Fruit fly (Drosophila melanogaster) whole organism, prepupa: Measurements from ENCODE around the gene Oga.

Experiments
- Blimp-1 ChIP-seq: fragments of 200-800 bp; sonication (Bioruptor generic); optimal IDR thresholded peaks from 3 replicates; lab custom pipeline; 2017; ENCODE audit warnings: missing biosample characterization, missing genetic modification characterization, mild to moderate bottlenecking, moderate library complexity, missing genetic modification reagents
- CG10631 ChIP-seq: fragments of 200-800 bp; sonication (Bioruptor generic); optimal IDR thresholded peaks from 2 replicates; lab custom pipeline; 2016; ENCODE audit warnings: missing biosample characterization, missing genetic modification characterization
- CG10669 ChIP-seq: fragments of 200-800 bp; sonication (Bioruptor generic); optimal IDR thresholded peaks from 3 replicates; lab custom pipeline; 2018; ENCODE audit warnings: missing biosample characterization, mild to moderate bottlenecking, missing genetic modification characterization, moderate library complexity
- CG11294 ChIP-seq: fragments of 200-800 bp; sonication (Bioruptor generic); IDR thresholded peaks from 2 replicates; pipeline ENCODE4 v1.3.6; 2022; ENCODE audit warnings: missing biosample characterization, missing genetic modification characterization
- CG11902 ChIP-seq: fragments of 200-800 bp; sonication (Bioruptor generic); optimal IDR thresholded peaks from 3 replicates; lab custom pipeline; 2016; ENCODE audit warnings: missing biosample characterization, missing genetic modification characterization
- CG15336 ChIP-seq: fragments of 200-800 bp; sonication (Bioruptor generic); IDR thresholded peaks from 2 replicates; pipeline ENCODE4 v1.3.6; 2022; ENCODE audit warnings: missing biosample characterization, missing genetic modification characterization
- CG16779 ChIP-seq: fragments of 200-800 bp; sonication (Bioruptor generic); optimal IDR thresholded peaks from 3 replicates; lab custom pipeline; 2017; ENCODE audit warnings: missing biosample characterization, mild to moderate bottlenecking, missing genetic modification characterization
- CG34406 ChIP-seq: fragments of 200-800 bp; sonication (Bioruptor generic); optimal IDR thresholded peaks from 3 replicates; lab custom pipeline; 2016; ENCODE audit warnings: missing biosample characterization, missing genetic modification characterization
- CG4318 ChIP-seq: fragments of 200-800 bp; sonication (Bioruptor generic); optimal IDR thresholded peaks from 3 replicates; lab custom pipeline; 2017; ENCODE audit warnings: missing biosample characterization, mild to moderate bottlenecking, missing genetic modification characterization
- CG6163 ChIP-seq: fragments of 200-800 bp; sonication (Bioruptor generic); IDR thresholded peaks from 3 replicates; pipeline ENCODE4 v1.3.6; 2022; ENCODE audit warnings: missing biosample characterization, missing genetic modification characterization
- CG6792 ChIP-seq: fragments of 200-800 bp; sonication (Bioruptor generic); optimal IDR thresholded peaks from 3 replicates; lab custom pipeline; 2016; ENCODE audit warnings: missing biosample characterization, missing genetic modification characterization
- CG6808 ChIP-seq: fragments of 200-800 bp; sonication (Bioruptor generic); optimal IDR thresholded peaks from 3 replicates; lab custom pipeline; 2017; ENCODE audit warnings: missing biosample characterization, missing genetic modification characterization, mild to moderate bottlenecking, moderate library complexity, missing genetic modification reagents
- CG7368 ChIP-seq: fragments of 200-800 bp; sonication (Bioruptor generic); optimal IDR thresholded peaks from 3 replicates; lab custom pipeline; 2016; ENCODE audit warnings: missing biosample characterization, missing genetic modification characterization
- CG8119 ChIP-seq: fragments of 200-800 bp; sonication (Bioruptor generic); IDR thresholded peaks from 3 replicates; pipeline ENCODE4 v1.3.6; 2022; ENCODE audit warnings: missing biosample characterization, missing genetic modification characterization
- CG8319 ChIP-seq: fragments of 200-800 bp; sonication (Bioruptor generic); optimal IDR thresholded peaks from 3 replicates; lab custom pipeline; 2016; ENCODE audit warnings: missing biosample characterization, missing genetic modification characterization
- CG9139 ChIP-seq: fragments of 200-800 bp; sonication (Bioruptor generic); optimal IDR thresholded peaks from 3 replicates; lab custom pipeline; 2017; ENCODE audit warnings: missing biosample characterization, mild to moderate bottlenecking, missing genetic modification characterization
- Eip78C ChIP-seq: fragments of 200-800 bp; sonication (Bioruptor generic); peaks from one replicate; lab custom pipeline; 2016; ENCODE audit warnings: missing biosample characterization, missing genetic modification characterization
- Eip93F ChIP-seq: fragments of 200-800 bp; sonication (Bioruptor generic); optimal IDR thresholded peaks from 2 replicates; lab custom pipeline; 2016; ENCODE audit warnings: missing biosample characterization, mild to moderate bottlenecking, missing genetic modification characterization
- Gug ChIP-seq: fragments of 200-800 bp; sonication (Bioruptor generic); IDR thresholded peaks from 2 replicates; pipeline ENCODE4 v1.3.6; 2022; ENCODE audit warnings: missing biosample characterization, missing genetic modification characterization
- Hr38 ChIP-seq: sonication (Bioruptor generic); optimal IDR thresholded peaks from 2 replicates; lab custom pipeline; 2016; ENCODE audit warnings: missing biosample characterization, missing genetic modification characterization
- Hr39 ChIP-seq: fragments of 200-800 bp; sonication (Bioruptor generic); optimal IDR thresholded peaks from 2 replicates; lab custom pipeline; 2016; ENCODE audit warnings: missing biosample characterization, missing genetic modification characterization
- Lpt ChIP-seq: fragments of 200-800 bp; sonication (Bioruptor generic); optimal IDR thresholded peaks from 3 replicates; lab custom pipeline; 2016; ENCODE audit warnings: missing biosample characterization, missing genetic modification characterization
- Met ChIP-seq: fragments of 200-800 bp; sonication (Bioruptor generic); optimal IDR thresholded peaks from 3 replicates; lab custom pipeline; 2016; ENCODE audit warnings: missing biosample characterization, missing genetic modification characterization
- OdsH ChIP-seq: fragments of 200-800 bp; sonication (Bioruptor generic); optimal IDR thresholded peaks from 3 replicates; lab custom pipeline; 2016; ENCODE audit warnings: missing biosample characterization, missing genetic modification characterization
- Smox ChIP-seq: fragments of 200-800 bp; sonication (Bioruptor generic); optimal IDR thresholded peaks from 3 replicates; lab custom pipeline; 2016; ENCODE audit warnings: missing biosample characterization, missing genetic modification characterization
- Sox102F ChIP-seq: fragments of 200-800 bp; sonication (Bioruptor generic); optimal IDR thresholded peaks from 2 replicates; lab custom pipeline; 2016; ENCODE audit warnings: missing biosample characterization, mild to moderate bottlenecking, missing genetic modification characterization
- Sox14 ChIP-seq: fragments of 200-800 bp; sonication (Bioruptor generic); optimal IDR thresholded peaks from 3 replicates; lab custom pipeline; 2016; ENCODE audit warnings: missing biosample characterization, missing genetic modification characterization
- Sox15 ChIP-seq: fragments of 200-800 bp; sonication (Bioruptor generic); optimal IDR thresholded peaks from 3 replicates; lab custom pipeline; 2016; ENCODE audit warnings: missing biosample characterization, missing genetic modification characterization
- achi ChIP-seq: fragments of 200-800 bp; sonication (Bioruptor generic); optimal IDR thresholded peaks from 3 replicates; lab custom pipeline; 2016; ENCODE audit warnings: missing biosample characterization, missing genetic modification characterization
- acj6 ChIP-seq: fragments of 200-800 bp; sonication (Bioruptor generic); optimal IDR thresholded peaks from 3 replicates; lab custom pipeline; 2016; ENCODE audit warnings: missing biosample characterization, missing genetic modification characterization
- dac ChIP-seq: fragments of 200-800 bp; sonication (Bioruptor generic); optimal IDR thresholded peaks from 2 replicates; lab custom pipeline; 2017; ENCODE audit warnings: missing biosample characterization, mild to moderate bottlenecking, missing genetic modification characterization
- dsx ChIP-seq: fragments of 200-800 bp; optimal IDR thresholded peaks from 3 replicates; lab custom pipeline; 2019; ENCODE audit warnings: missing biosample characterization, mild to moderate bottlenecking, missing genetic modification characterization, moderate library complexity; ENCODE audit not compliant: poor library complexity, severe bottlenecking
- eg ChIP-seq: fragments of 200-800 bp; sonication (Bioruptor generic); IDR thresholded peaks from 3 replicates; pipeline ENCODE4 v1.3.6; 2022; ENCODE audit warnings: missing biosample characterization, missing genetic modification characterization
- esn ChIP-seq: fragments of 200-800 bp; sonication (Bioruptor generic); optimal IDR thresholded peaks from 2 replicates; lab custom pipeline; 2016; ENCODE audit warnings: missing biosample characterization, mild to moderate bottlenecking, missing genetic modification characterization, moderate library complexity
- fd85E ChIP-seq: fragments of 200-800 bp; sonication (Bioruptor generic); optimal IDR thresholded peaks from 3 replicates; lab custom pipeline; 2016; ENCODE audit warnings: missing biosample characterization, missing genetic modification characterization
- fkh ChIP-seq: fragments of 200-800 bp; sonication (Bioruptor generic); optimal IDR thresholded peaks from 3 replicates; lab custom pipeline; 2017; ENCODE audit warnings: missing biosample characterization, mild to moderate bottlenecking, missing genetic modification characterization, moderate library complexity
- pdm3 ChIP-seq: fragments of 200-800 bp; sonication (Bioruptor generic); optimal IDR thresholded peaks from 3 replicates; lab custom pipeline; 2016; ENCODE audit warnings: missing biosample characterization, missing genetic modification characterization
- ss ChIP-seq, 2 experiments: fragments of 200-800 bp; sonication (Bioruptor generic); optimal IDR thresholded peaks; 2 replicates in 1 of 2; 3 replicates in 1 of 2; lab custom pipeline; 2017 to 2018; ENCODE audit warnings: mild to moderate bottlenecking in 2 of 2, missing biosample characterization in 2 of 2, missing genetic modification characterization in 2 of 2, moderate library complexity in 1 of 2
- svp ChIP-seq: fragments of 200-800 bp; sonication (Bioruptor generic); peaks from one replicate; lab custom pipeline; 2016; ENCODE audit warnings: missing biosample characterization, missing genetic modification characterization
- topi ChIP-seq: fragments of 200-800 bp; sonication (Bioruptor generic); optimal IDR thresholded peaks from 3 replicates; lab custom pipeline; 2016; ENCODE audit warnings: missing biosample characterization, missing genetic modification characterization
- vri ChIP-seq: fragments of 200-800 bp; sonication (Bioruptor generic); optimal IDR thresholded peaks from 3 replicates; lab custom pipeline; 2016; ENCODE audit warnings: missing biosample characterization, mild to moderate bottlenecking, missing genetic modification characterization

Oga gene

dm6 chr3R:21204500-21205167, 14.2 kb upstream of the Oga start (continued):
- peak; percentile 87 for TF ChIP-seq topi
- TF ChIP-seq CG6163 = peak; percentile 93
- TF ChIP-seq Hr39 (GFP tag; lab: Kevin White, UChicago) = peak; percentile 90
- TF ChIP-seq CG8319 = peak; percentile 84
- peak; percentile 95 for TF ChIP-seq Lpt
- peak; percentile 85 for TF ChIP-seq Smox (GFP tag; lab: Kevin White, UChicago)
- TF ChIP-seq fkh (GFP tag; lab: Kevin White, UChicago) = peak; percentile 90
- peak; percentile 85 for TF ChIP-seq CG11902 (GFP tag; lab: Kevin White, UChicago)
- peak; percentile 84 for TF ChIP-seq CG7368 (GFP tag; lab: Kevin White, UChicago)
- peak; percentile 55 for TF ChIP-seq vri (GFP tag; lab: Kevin White, UChicago)
- peak; percentile 92 for TF ChIP-seq achi
- peak; percentile 83 for TF ChIP-seq CG16779 (tag; lab: Kevin White, UChicago)
- TF ChIP-seq CG9139 (GFP tag; lab: Kevin White, UChicago) = peak; percentile 75
- peak; percentile 77 for TF ChIP-seq fd85E
- peak; percentile 91 for TF ChIP-seq eg (GFP tag; lab: Robert Waterston, UW)
- peak; percentile 86 for TF ChIP-seq Sox15
- peak; percentile 81 for TF ChIP-seq CG6808 (GFP tag; lab: Kevin White, UChicago)
- peak; percentile 91 for TF ChIP-seq esn (GFP tag; lab: Kevin White, UChicago)
- TF ChIP-seq Gug = peak; percentile 91
- peak; percentile 91 for TF ChIP-seq dsx (GFP tag; lab: Kevin White, UChicago)
- TF ChIP-seq CG34406 (GFP tag; lab: Kevin White, UChicago) = peak; percentile 90
- peak; percentile 94 for TF ChIP-seq CG4318 (GFP tag; lab: Kevin White, UChicago)
- TF ChIP-seq Sox14 (GFP tag; lab: Kevin White, UChicago) = peak; percentile 96
- peak; percentile 96 for TF ChIP-seq pdm3
- peak; percentile 99 for TF ChIP-seq Eip78C (GFP tag; lab: Kevin White, UChicago)
- TF ChIP-seq svp (GFP tag; lab: Kevin White, UChicago) = peak; percentile 97
- peak; percentile 88 for TF ChIP-seq CG6792 (GFP tag; lab: Kevin White, UChicago)
- TF ChIP-seq acj6 (GFP tag; lab: Kevin White, UChicago) = peak; percentile 94
- TF ChIP-seq CG8119 (GFP tag; lab: Robert Waterston, UW) = peak; percentile 92
- peak; percentile 81 to 85 for TF ChIP-seq ss (GFP tag; optimal IDR thresholded peaks at IDR 0.05; lab: Kevin White, UChicago)
- TF ChIP-seq OdsH (GFP tag; lab: Kevin White, UChicago) = peak; percentile 95
- TF ChIP-seq Blimp-1 (GFP tag; lab: Kevin White, UChicago) = peak; percentile 13
- peak; percentile 88 for TF ChIP-seq CG11294 (GFP tag; lab: Robert Waterston, UW)
- peak; percentile 88 for TF ChIP-seq Met (GFP tag; lab: Kevin White, UChicago)
- TF ChIP-seq dac (GFP tag; lab: Kevin White, UChicago) = peak; percentile 91
- peak; percentile 93 for TF ChIP-seq CG10631 (GFP tag; lab: Kevin White, UChicago)
- TF ChIP-seq Eip93F (GFP tag; lab: Kevin White, UChicago) = peak; percentile 73
- TF ChIP-seq Sox102F = peak; percentile 79
- peak; percentile 90 for TF ChIP-seq CG10669
- peak; percentile 10 for TF ChIP-seq Hr38 (GFP tag; lab: Kevin White, UChicago)
- TF ChIP-seq CG15336 (GFP tag; lab: Robert Waterston, UW) = peak; percentile 95
- TF ChIP-seq, all 60 proteins: peak for 59
